Worm (Caenorhabditis elegans) whole organism, early embryonic: ENCODE results near the gene pals-34.

Experiments
- B0310.2 ChIP-seq: sonication (generic microtip); optimal IDR thresholded peaks from 2 replicates; lab custom pipeline; 2016; ENCODE audit warnings: mild to moderate bottlenecking, missing genetic modification characterization, missing compliant biosample characterization
- aly-1 ChIP-seq: sonication (generic microtip); optimal IDR thresholded peaks from 2 replicates; lab custom pipeline; 2016; ENCODE audit warnings: missing genetic modification characterization, missing compliant biosample characterization
- ama-1 ChIP-seq: fragments of 150-350 bp; optimal IDR thresholded peaks from 2 replicates; lab custom pipeline; 2014

DNA sequence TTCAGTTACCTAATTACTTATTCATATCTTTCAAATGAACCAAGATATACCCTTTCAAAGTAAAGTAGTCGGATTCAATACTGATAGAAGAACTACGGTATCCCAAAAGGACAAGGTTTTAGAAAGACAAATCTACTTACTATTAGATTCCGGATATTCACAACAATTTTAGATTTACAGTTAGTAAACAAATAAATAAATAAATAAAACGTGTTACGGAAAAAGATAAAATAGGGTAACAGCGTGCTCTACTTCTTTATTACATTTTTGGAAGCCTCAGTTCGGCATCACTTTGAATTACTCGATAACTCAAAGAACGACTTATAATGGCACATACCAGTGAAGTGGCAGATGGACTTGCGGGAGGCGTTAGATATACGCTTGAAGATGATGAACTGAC is 48.7 kb upstream of the pals-34 start, which contains the start of gene Y97E10AR.8:
- no peak for TF ChIP-seq aly-1
- TF ChIP-seq ama-1: no peak
- TF ChIP-seq B0310.2 (tag; lab: Kevin White, UChicago): no peak
